Fruit fly (Drosophila melanogaster) whole organism, embryonic: ENCODE measurements around the gene Bsg.

Source experiments
- CG10209 ChIP-seq: fragments of 200-800 bp; sonication (Bioruptor generic); optimal IDR thresholded peaks from 3 replicates; lab custom pipeline; 2017; ENCODE audit warnings: missing biosample characterization, mild to moderate bottlenecking, missing genetic modification characterization, missing genetic modification reagents
- CG1233 ChIP-seq: fragments of 200-800 bp; sonication (Bioruptor generic); optimal IDR thresholded peaks from 4 replicates; lab custom pipeline; 2018; ENCODE audit warnings: missing biosample characterization, mild to moderate bottlenecking, missing genetic modification characterization
- CG13123 ChIP-seq: fragments of 200-800 bp; sonication (Bioruptor generic); optimal IDR thresholded peaks from 2 replicates; lab custom pipeline; 2016; ENCODE audit warnings: missing biosample characterization, missing genetic modification characterization
- CG14667 ChIP-seq: fragments of 200-800 bp; sonication (Bioruptor generic); IDR thresholded peaks from 2 replicates; pipeline ENCODE4 v1.3.6; 2022; ENCODE audit warnings: missing biosample characterization, missing genetic modification characterization
- CG14710 ChIP-seq: fragments of 200-800 bp; sonication (Bioruptor generic); optimal IDR thresholded peaks from 3 replicates; lab custom pipeline; 2019; ENCODE audit warnings: missing biosample characterization, mild to moderate bottlenecking, missing genetic modification characterization, moderate library complexity
- CG16813 ChIP-seq: fragments of 200-800 bp; sonication (Bioruptor generic); IDR thresholded peaks from 3 replicates; pipeline ENCODE4 v1.3.6; 2022; ENCODE audit warnings: missing biosample characterization, missing genetic modification characterization; ENCODE audit not compliant: partially characterized antibody
- CG17359 ChIP-seq: fragments of 200-800 bp; sonication (Bioruptor generic); optimal IDR thresholded peaks from 3 replicates; lab custom pipeline; 2018; ENCODE audit warnings: missing biosample characterization, mild to moderate bottlenecking, missing genetic modification characterization, moderate library complexity
- CG17361 ChIP-seq: fragments of 200-800 bp; sonication (Bioruptor generic); IDR thresholded peaks from 3 replicates; pipeline ENCODE4 v1.3.6; 2022; ENCODE audit warnings: missing biosample characterization, missing genetic modification characterization
- CG17612 ChIP-seq: fragments of 200-800 bp; sonication (Bioruptor generic); IDR thresholded peaks from 2 replicates; pipeline ENCODE4 v1.3.6; 2022; ENCODE audit warnings: missing biosample characterization, missing genetic modification characterization
- CG17912 ChIP-seq: fragments of 200-800 bp; sonication (Bioruptor generic); optimal IDR thresholded peaks from 2 replicates; lab custom pipeline; 2018; ENCODE audit warnings: missing biosample characterization, mild to moderate bottlenecking, missing genetic modification characterization
- CG2129 ChIP-seq: fragments of 200-800 bp; sonication (Bioruptor generic); IDR thresholded peaks from 2 replicates; pipeline ENCODE4 v1.3.6; 2022; ENCODE audit warnings: missing biosample characterization, missing genetic modification characterization; ENCODE audit not compliant: partially characterized antibody
- CG2712 ChIP-seq: fragments of 200-800 bp; optimal IDR thresholded peaks from 3 replicates; lab custom pipeline; 2019; ENCODE audit warnings: missing biosample characterization, mild to moderate bottlenecking, missing genetic modification characterization, moderate library complexity
- CG30431 ChIP-seq: fragments of 200-800 bp; sonication (Bioruptor generic); optimal IDR thresholded peaks from 2 replicates; lab custom pipeline; 2017; ENCODE audit warnings: missing biosample characterization, missing genetic modification characterization
- CG3163 ChIP-seq: fragments of 200-800 bp; sonication (Bioruptor generic); optimal IDR thresholded peaks from 3 replicates; lab custom pipeline; 2016; ENCODE audit warnings: missing biosample characterization, missing genetic modification characterization
- CG3407 ChIP-seq: fragments of 200-800 bp; sonication (Bioruptor generic); optimal IDR thresholded peaks from 2 replicates; lab custom pipeline; 2018; ENCODE audit warnings: missing biosample characterization, mild to moderate bottlenecking, missing genetic modification characterization
- CG3847 ChIP-seq: fragments of 200-800 bp; sonication (Bioruptor generic); IDR thresholded peaks from 2 replicates; pipeline ENCODE4 v1.3.6; 2022; ENCODE audit warnings: missing biosample characterization, missing genetic modification characterization
- CG4424 ChIP-seq: fragments of 200-800 bp; sonication (Bioruptor generic); optimal IDR thresholded peaks from 3 replicates; lab custom pipeline; 2016; ENCODE audit warnings: missing biosample characterization, missing genetic modification characterization
- CG7556 ChIP-seq: fragments of 200-800 bp; sonication (Bioruptor generic); optimal IDR thresholded peaks from 2 replicates; lab custom pipeline; 2017; ENCODE audit warnings: missing biosample characterization, mild to moderate bottlenecking, missing genetic modification characterization
- CG7786 ChIP-seq: fragments of 200-800 bp; sonication (Bioruptor generic); optimal IDR thresholded peaks from 2 replicates; lab custom pipeline; 2016; ENCODE audit warnings: missing biosample characterization, missing genetic modification characterization
- CG8765 ChIP-seq: fragments of 200-800 bp; sonication (Bioruptor generic); IDR thresholded peaks from 2 replicates; pipeline ENCODE4 v1.3.6; 2022; ENCODE audit warnings: missing biosample characterization, missing genetic modification characterization
- CHES-1-like ChIP-seq: fragments of 200-800 bp; sonication (Bioruptor generic); optimal IDR thresholded peaks from 2 replicates; lab custom pipeline; 2016; ENCODE audit warnings: missing biosample characterization, missing genetic modification characterization
- Camta ChIP-seq: fragments of 200-800 bp; sonication (Bioruptor generic); optimal IDR thresholded peaks from 2 replicates; lab custom pipeline; 2016; ENCODE audit warnings: missing biosample characterization, missing genetic modification characterization
- D ChIP-seq, 2 experiments: fragments of 200-800 bp in 1 of 2; fragments of >200 bp in 1 of 2; sonication (Bioruptor generic) in 1 of 2; optimal IDR thresholded peaks; 2 replicates in 1 of 2; 3 replicates in 1 of 2; lab custom pipeline; 2017; ENCODE audit warnings: mild to moderate bottlenecking in 1 of 2, missing biosample characterization in 1 of 2, missing genetic modification characterization in 1 of 2, missing genetic modification reagents in 1 of 2
- HHEX ChIP-seq: fragments of 200-800 bp; sonication (Bioruptor generic); optimal IDR thresholded peaks from 3 replicates; lab custom pipeline; 2017; ENCODE audit warnings: missing biosample characterization, mild to moderate bottlenecking, missing genetic modification characterization, missing genetic modification reagents
- HmgZ ChIP-seq: fragments of 200-800 bp; sonication (Bioruptor generic); optimal IDR thresholded peaks from 2 replicates; lab custom pipeline; 2018; ENCODE audit warnings: missing biosample characterization, mild to moderate bottlenecking, missing genetic modification characterization
- Hr51 ChIP-seq, 2 experiments: fragments of 200-800 bp; sonication (Bioruptor generic); optimal IDR thresholded peaks; 2 replicates in 1 of 2; 3 replicates in 1 of 2; lab custom pipeline; 2016 to 2018; ENCODE audit warnings: missing biosample characterization in 2 of 2, missing genetic modification characterization in 2 of 2, mild to moderate bottlenecking in 1 of 2, moderate library complexity in 1 of 2
- Neu2 ChIP-seq: fragments of 200-800 bp; sonication (Bioruptor generic); optimal IDR thresholded peaks from 3 replicates; lab custom pipeline; 2016; ENCODE audit warnings: missing biosample characterization, missing genetic modification characterization, borderline replicate concordance
- Oli ChIP-seq: fragments of 200-800 bp; sonication (Bioruptor generic); optimal IDR thresholded peaks from 2 replicates; lab custom pipeline; 2018; ENCODE audit warnings: missing biosample characterization, mild to moderate bottlenecking, missing genetic modification characterization, moderate library complexity
- PHDP ChIP-seq: fragments of 200-800 bp; sonication (Bioruptor generic); optimal IDR thresholded peaks from 3 replicates; lab custom pipeline; 2018; ENCODE audit warnings: missing biosample characterization, mild to moderate bottlenecking, missing genetic modification characterization, moderate library complexity
- Ravus ChIP-seq: fragments of 200-800 bp; sonication (Bioruptor generic); IDR thresholded peaks from 2 replicates; pipeline ENCODE4 v1.3.6; 2022; ENCODE audit warnings: missing biosample characterization, missing genetic modification characterization
- cad ChIP-seq: fragments of >200 bp; optimal IDR thresholded peaks from 2 replicates; lab custom pipeline; 2017; ENCODE audit warnings: missing biosample characterization, missing genetic modification characterization
- chinmo ChIP-seq: fragments of 200-800 bp; sonication (Bioruptor generic); IDR thresholded peaks from 4 replicates; pipeline ENCODE4 v1.3.6; 2022; ENCODE audit warnings: missing biosample characterization, missing genetic modification characterization; ENCODE audit not compliant: partially characterized antibody
- chm ChIP-seq: fragments of 200-800 bp; sonication (Bioruptor generic); IDR thresholded peaks from 2 replicates; pipeline ENCODE4 v1.3.6; 2022; ENCODE audit warnings: missing biosample characterization, missing genetic modification characterization
- crc ChIP-seq: fragments of 200-800 bp; sonication (Bioruptor generic); optimal IDR thresholded peaks from 2 replicates; lab custom pipeline; 2016; ENCODE audit warnings: missing biosample characterization, missing genetic modification characterization
- crp ChIP-seq, 2 experiments: fragments of 200-800 bp; sonication (Bioruptor generic); optimal IDR thresholded peaks; 2 replicates in 1 of 2; 3 replicates in 1 of 2; lab custom pipeline; 2017; ENCODE audit warnings: missing biosample characterization in 2 of 2, missing genetic modification characterization in 2 of 2, mild to moderate bottlenecking in 1 of 2, moderate library complexity in 1 of 2
- dmrt99B ChIP-seq: fragments of 200-800 bp; sonication (Bioruptor generic); optimal IDR thresholded peaks from 2 replicates; lab custom pipeline; 2018; ENCODE audit warnings: missing biosample characterization, mild to moderate bottlenecking, missing genetic modification characterization, moderate library complexity
- dpn ChIP-seq, 2 experiments: fragments of 200-800 bp; sonication (Bioruptor generic); optimal IDR thresholded peaks; 3 replicates each; lab custom pipeline; 2016; ENCODE audit warnings: missing biosample characterization in 2 of 2, missing genetic modification characterization in 2 of 2
- eve ChIP-seq, 2 experiments: fragments of >200 bp; optimal IDR thresholded peaks; 2 replicates each; lab custom pipeline; 2017; ENCODE audit warnings: missing biosample characterization in 2 of 2, missing genetic modification characterization in 2 of 2
- exex ChIP-seq: fragments of 200-800 bp; sonication (Bioruptor generic); optimal IDR thresholded peaks from 4 replicates; lab custom pipeline; 2018; ENCODE audit warnings: missing biosample characterization, mild to moderate bottlenecking, missing genetic modification characterization, moderate library complexity
- grn ChIP-seq: fragments of 200-800 bp; sonication (Bioruptor generic); optimal IDR thresholded peaks from 3 replicates; lab custom pipeline; 2017; ENCODE audit warnings: missing biosample characterization, missing genetic modification characterization
- gt ChIP-seq: fragments of 200-800 bp; sonication (Bioruptor generic); IDR thresholded peaks from 2 replicates; pipeline ENCODE4 v1.3.6; 2022; ENCODE audit warnings: missing biosample characterization, missing genetic modification characterization
- h ChIP-seq: fragments of >200 bp; optimal IDR thresholded peaks from 2 replicates; lab custom pipeline; 2017
- insv ChIP-seq, 2 experiments: fragments of 200-800 bp; sonication (Bioruptor generic); optimal IDR thresholded peaks; 3 replicates each; lab custom pipeline; 2016 to 2018; ENCODE audit warnings: missing biosample characterization in 2 of 2, missing genetic modification characterization in 2 of 2
- jumu ChIP-seq: fragments of 200-800 bp; sonication (Bioruptor generic); optimal IDR thresholded peaks from 3 replicates; lab custom pipeline; 2016; ENCODE audit warnings: missing biosample characterization, missing genetic modification characterization
- kni ChIP-seq: fragments of 200-800 bp; sonication (Bioruptor generic); optimal IDR thresholded peaks from 3 replicates; lab custom pipeline; 2017; ENCODE audit warnings: mild to moderate bottlenecking, missing biosample characterization, missing genetic modification reagents, missing genetic modification characterization
- maf-S ChIP-seq: fragments of 200-800 bp; sonication (Bioruptor generic); optimal IDR thresholded peaks from 2 replicates; lab custom pipeline; 2016; ENCODE audit warnings: missing biosample characterization, missing genetic modification characterization
- nom ChIP-seq: fragments of 200-800 bp; sonication (Bioruptor generic); optimal IDR thresholded peaks from 2 replicates; lab custom pipeline; 2017; ENCODE audit warnings: missing biosample characterization, missing genetic modification characterization, mild to moderate bottlenecking, moderate library complexity, missing genetic modification reagents
- sob ChIP-seq: fragments of 200-800 bp; sonication (Bioruptor generic); IDR thresholded peaks from 2 replicates; pipeline ENCODE4 v1.3.6; 2022; ENCODE audit warnings: missing biosample characterization, missing genetic modification characterization
- tgo ChIP-seq: fragments of 200-800 bp; sonication (Bioruptor generic); IDR thresholded peaks from 3 replicates; pipeline ENCODE4 v1.3.6; 2022; ENCODE audit warnings: missing biosample characterization, missing genetic modification characterization
- trem ChIP-seq: fragments of 200-800 bp; optimal IDR thresholded peaks from 3 replicates; lab custom pipeline; 2019; ENCODE audit warnings: missing biosample characterization, mild to moderate bottlenecking, missing genetic modification characterization, moderate library complexity

The Bsg gene

DNA sequence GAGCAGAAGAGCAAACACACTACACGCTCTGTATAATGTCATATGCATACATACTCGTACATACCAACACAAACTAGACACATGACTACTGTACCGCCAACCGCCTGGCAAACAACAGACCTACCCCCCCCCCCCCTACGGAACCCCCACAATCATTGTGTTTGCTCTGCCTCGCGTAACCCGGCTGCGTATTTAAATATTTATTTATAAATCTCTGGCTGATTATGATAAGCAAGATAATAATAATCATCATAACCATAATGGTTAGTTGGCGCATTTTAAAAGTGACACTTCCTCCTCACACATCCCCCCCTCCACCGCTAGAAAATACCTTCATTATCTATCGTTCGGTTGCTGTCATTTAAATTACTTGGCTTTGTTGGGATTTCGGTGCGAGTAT, 14.2 kb downstream of the Bsg start (continued):
- TF ChIP-seq chm (GFP tag; lab: Robert Waterston, UW) (peak; percentile 46; the same call in 1 of the 2 replicates), eve (GFP tag; optimal IDR thresholded peaks at IDR 0.05; lab: Kevin White, UChicago) (no peak), Oli (tag; lab: Kevin White, UChicago) (no peak), CG2712 (peak; percentile 46), h (lab: Kevin White, UChicago) (no peak), CG7786 (no peak), CHES-1-like (GFP tag; lab: Kevin White, UChicago) (no peak), D (optimal IDR thresholded peaks at IDR 0.05; lab: Kevin White, UChicago) (no peak), D (GFP tag; optimal IDR thresholded peaks at IDR 0.05; lab: Kevin White, UChicago) (peak; percentile 28), Neu2 (no peak), jumu (GFP tag; lab: Kevin White, UChicago) (no peak), Camta (GFP tag; lab: Kevin White, UChicago) (no peak), CG17912 (GFP tag; lab: Kevin White, UChicago) (peak; percentile 48), CG17612 (GFP tag; lab: Robert Waterston, UW) (no peak), dpn (GFP tag; optimal IDR thresholded peaks at IDR 0.05; lab: Kevin White, UChicago) (no peak), HmgZ (tag; lab: Kevin White, UChicago) (peak; percentile 72), CG8765 (GFP tag; lab: Robert Waterston, UW) (no peak), cad (GFP tag; lab: Kevin White, UChicago) (no peak), CG14710 (tag; lab: Kevin White, UChicago) (peak; percentile 21), CG7556 (GFP tag; lab: Kevin White, UChicago) (peak; percentile 42), chinmo (GFP tag; lab: Robert Waterston, UW) (peak; percentile 67; the same call in 1 of the 4 replicates), crp (GFP tag; optimal IDR thresholded peaks at IDR 0.05; lab: Kevin White, UChicago) (no peak), Hr51 (GFP tag; optimal IDR thresholded peaks at IDR 0.05; lab: Kevin White, UChicago) (peak in 1 of 2 experiments; percentile 20), CG30431 (GFP tag; lab: Kevin White, UChicago) (no peak), CG3163 (no peak), CG16813 (GFP tag; lab: Robert Waterston, UW) (no peak), PHDP (tag; lab: Kevin White, UChicago) (peak; percentile 73), CG14667 (GFP tag; lab: Robert Waterston, UW) (no peak), sob (GFP tag; lab: Robert Waterston, UW) (peak; percentile 50), CG3847 (GFP tag; lab: Robert Waterston, UW) (no peak), grn (GFP tag; lab: Kevin White, UChicago) (peak; percentile 64), Ravus (GFP tag; lab: Robert Waterston, UW) (no peak), dmrt99B (tag; lab: Kevin White, UChicago) (peak; percentile 51), CG17361 (GFP tag; lab: Robert Waterston, UW) (0 out of 3 replicates have a peak, but pooled peaks have one; percentile 37), CG2129 (GFP tag; lab: Robert Waterston, UW) (no peak), trem (no peak), kni (GFP tag; lab: Kevin White, UChicago) (peak; percentile 74), CG1233 (peak; percentile 76), insv (GFP tag; optimal IDR thresholded peaks at IDR 0.05; lab: Kevin White, UChicago) (no peak), CG10209 (peak; percentile 68), CG3407 (GFP tag; lab: Kevin White, UChicago) (peak; percentile 61), nom (peak; percentile 3), gt (GFP tag; lab: Robert Waterston, UW) (no peak), CG4424 (GFP tag; lab: Kevin White, UChicago) (peak; percentile 39), CG13123 (GFP tag; lab: Kevin White, UChicago) (no peak), HHEX (GFP tag; lab: Kevin White, UChicago) (peak; percentile 79), CG17359 (tag; lab: Kevin White, UChicago) (peak; percentile 56), tgo (GFP tag; lab: Robert Waterston, UW) (no peak), maf-S (GFP tag; lab: Kevin White, UChicago) (no peak), exex (tag; lab: Kevin White, UChicago) (peak; percentile 36), crc (GFP tag; lab: Kevin White, UChicago) (no peak)
